Worm (Caenorhabditis elegans) whole organism, young adult: ENCODE results near the gene srh-299.

ENCODE experiments used
- B0261.1 ChIP-seq: sonication (generic microtip); optimal IDR thresholded peaks from 2 replicates; lab custom pipeline; 2016; ENCODE audit warnings: mild to moderate bottlenecking, missing genetic modification characterization, moderate library complexity, missing compliant biosample characterization
- ZK185.1 ChIP-seq: sonication (generic microtip); optimal IDR thresholded peaks from 2 replicates; lab custom pipeline; 2016; ENCODE audit warnings: mild to moderate bottlenecking, missing genetic modification characterization, missing compliant biosample characterization; ENCODE audit not compliant: poor library complexity, severe bottlenecking
- attf-5 ChIP-seq: fragments of 200-800 bp; sonication (Bioruptor generic); optimal IDR thresholded peaks from 2 replicates; lab custom pipeline; 2018; ENCODE audit warnings: mild to moderate bottlenecking, missing genetic modification characterization, missing compliant biosample characterization
- chd-7 ChIP-seq: sonication (generic microtip); optimal IDR thresholded peaks from 2 replicates; lab custom pipeline; 2016; ENCODE audit warnings: mild to moderate bottlenecking, missing genetic modification characterization, moderate library complexity, missing compliant biosample characterization
- let-607 ChIP-seq, 2 experiments: fragments of 200-800 bp in 1 of 2; sonication (Bioruptor generic) in 1 of 2; sonication (generic microtip) in 1 of 2; optimal IDR thresholded peaks; 2 replicates each; lab custom pipeline; 2016 to 2018; ENCODE audit warnings: mild to moderate bottlenecking in 2 of 2, missing compliant biosample characterization in 2 of 2, missing genetic modification characterization in 2 of 2, moderate library complexity in 2 of 2, missing genotype in 1 of 2
- lsy-27 ChIP-seq: sonication (generic microtip); optimal IDR thresholded peaks from 2 replicates; lab custom pipeline; 2017; ENCODE audit warnings: missing genetic modification characterization, mild to moderate bottlenecking, missing compliant biosample characterization, antibody characterized with exemption, missing genotype, borderline replicate concordance; ENCODE audit not compliant: insufficient read depth
- sdz-38 ChIP-seq: sonication (generic microtip); optimal IDR thresholded peaks from 2 replicates; lab custom pipeline; 2016; ENCODE audit warnings: missing genotype, missing genetic modification characterization, missing compliant biosample characterization
- ztf-6 ChIP-seq: fragments of 200-800 bp; sonication (Bioruptor generic); IDR thresholded peaks from 2 replicates; pipeline ENCODE4 v1.3.6; 2022; ENCODE audit warnings: missing genetic modification reagents, missing genetic modification characterization, missing compliant biosample characterization

DNA sequence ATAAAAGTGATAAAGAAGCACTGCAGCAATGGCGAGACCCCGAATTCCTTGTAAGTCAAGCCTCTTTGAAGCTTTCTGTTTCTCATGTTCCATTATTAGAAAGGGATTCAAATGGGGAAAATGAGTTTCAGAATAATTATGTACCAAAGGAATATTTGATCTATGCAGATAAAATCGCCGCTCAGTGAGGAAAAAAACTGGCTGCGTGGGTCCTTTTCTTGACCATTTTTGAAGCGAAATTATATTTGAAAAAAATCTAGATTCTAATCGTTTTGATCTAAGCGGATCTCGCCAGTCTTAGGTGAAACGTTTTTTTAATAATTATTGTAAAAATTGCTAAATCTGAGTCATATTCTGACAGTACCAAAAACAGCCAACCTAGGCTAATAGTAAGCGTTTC is 21.6 kb downstream of the srh-299 start, which contains the start of gene oac-42:
- TF ChIP-seq chd-7 (no peak), lsy-27 (tag; lab: Kevin White, UChicago) (no peak), attf-5 (GFP tag; lab: Kevin White, UChicago) (no peak), let-607 (tag; optimal IDR thresholded peaks at IDR 0.05; lab: Kevin White, UChicago) (no peak), ztf-6 (GFP tag; lab: Robert Waterston, UW) (no peak), sdz-38 (tag; lab: Kevin White, UChicago) (no peak), ZK185.1 (tag; lab: Kevin White, UChicago) (no peak), B0261.1 (tag; lab: Kevin White, UChicago) (no peak)
